Worm (Caenorhabditis elegans): ENCODE results near the gene cft-1.

The cft-1 gene

ce11 chrV:5591887-5592286 lies 53.3 kb downstream of the cft-1 start (continued):
- TF ChIP-seq dmd-8 (GFP tag; IDR thresholded peaks at IDR 0.05) (peak; percentile 86), pha-4 (GFP tag; IDR thresholded peaks at IDR 0.05) (peak; percentile 83; the same call in 1 of the 2 replicates), pha-4 (tag; optimal IDR thresholded peaks at IDR 0.05) (no peak), egl-43 (GFP tag; IDR thresholded peaks at IDR 0.05) (peak; percentile 69; the same call in 1 of the 2 replicates), lim-7 (GFP tag; IDR thresholded peaks at IDR 0.05) (peak; percentile 99), nhr-111 (GFP tag; optimal IDR thresholded peaks at IDR 0.05) (peak; percentile 76), unc-62 (GFP tag; optimal IDR thresholded peaks at IDR 0.05 in 1 of 2) (no peak), unc-62 (tag; optimal IDR thresholded peaks at IDR 0.05) (no peak), gei-8 (GFP tag; optimal IDR thresholded peaks at IDR 0.05) (peak; percentile 77), mdl-1 (tag; optimal IDR thresholded peaks at IDR 0.05) (no peak), Y5F2A.4 (GFP tag; optimal IDR thresholded peaks at IDR 0.05) (peak; percentile 42), dmd-9 (GFP tag; IDR thresholded peaks at IDR 0.05) (no peak), saeg-2 (GFP tag; IDR thresholded peaks at IDR 0.05) (0 out of 2 replicates have a peak, but pooled peaks have one; percentile 52), skn-1 (tag; optimal IDR thresholded peaks at IDR 0.05) (no peak), Y48G9A.11 (GFP tag; IDR thresholded peaks at IDR 0.05) (peak; percentile 78), zfp-3 (GFP tag; conservative IDR thresholded peaks at IDR 0.05) (peak; percentile 30; the same call in 1 of the 2 replicates), ceh-28 (tag; optimal IDR thresholded peaks at IDR 0.05) (no peak), ctbp-1 (GFP tag; IDR thresholded peaks at IDR 0.05) (peak; percentile 68), F49E8.2 (tag; optimal IDR thresholded peaks at IDR 0.05; ENCODE audit: borderline replicate concordance) (peak; percentile 70), snpc-1.2 (GFP tag; IDR thresholded peaks at IDR 0.05) (peak; percentile 87), lin-29 (GFP tag; IDR thresholded peaks at IDR 0.05) (no peak), php-3 (GFP tag; IDR thresholded peaks at IDR 0.05) (0 out of 2 replicates have a peak, but pooled peaks have one; percentile 25), vab-7 (GFP tag; IDR thresholded peaks at IDR 0.05) (peak; percentile 78), nhr-11 (tag; optimal IDR thresholded peaks at IDR 0.05) (no peak)

- no peak for TF ChIP-seq F26F4.8 (GFP tag; conservative IDR thresholded peaks at IDR 0.05)
- peak; percentile 42 for TF ChIP-seq nhr-77 (tag; optimal IDR thresholded peaks at IDR 0.05)
- TF ChIP-seq zag-1 (tag; optimal IDR thresholded peaks at IDR 0.05): no peak
- TF ChIP-seq Y5F2A.4 (GFP tag; optimal IDR thresholded peaks at IDR 0.05): no peak
- TF ChIP-seq mep-1 (tag; optimal IDR thresholded peaks at IDR 0.05): peak; percentile 84
- peak; percentile 45 for TF ChIP-seq rbr-2 (tag; optimal IDR thresholded peaks at IDR 0.05)
- peak; percentile 63 for TF ChIP-seq nhr-11 (tag; optimal IDR thresholded peaks at IDR 0.05)
- peak in 1 of 2 experiments; percentile 92 for TF ChIP-seq lsy-2 (tag; optimal IDR thresholded peaks at IDR 0.05)
- peak; percentile 86 for TF ChIP-seq dve-1 (tag; optimal IDR thresholded peaks at IDR 0.05; ENCODE audit: insufficient read depth)
- TF ChIP-seq ztf-7 (tag; optimal IDR thresholded peaks at IDR 0.05): peak; percentile 68
- TF ChIP-seq lin-39 (tag; optimal IDR thresholded peaks at IDR 0.05): no peak
- no peak for TF ChIP-seq ceh-44 (GFP tag; IDR thresholded peaks at IDR 0.05)
- TF ChIP-seq lin-38 (GFP tag; IDR thresholded peaks at IDR 0.05): peak; percentile 78
- TF ChIP-seq lin-15B (tag; optimal IDR thresholded peaks at IDR 0.05): no peak
- peak; percentile 46 for TF ChIP-seq nhr-28 (tag; optimal IDR thresholded peaks at IDR 0.05)
- no peak for TF ChIP-seq ctbp-1 (GFP tag; IDR thresholded peaks at IDR 0.05)
- TF ChIP-seq vab-7 (GFP tag; IDR thresholded peaks at IDR 0.05): no peak
- TF ChIP-seq pqm-1 (tag; optimal IDR thresholded peaks at IDR 0.05): no peak
- TF ChIP-seq daf-16 (GFP tag; optimal IDR thresholded peaks at IDR 0.05): no peak
- peak; percentile 70 for TF ChIP-seq daf-16 (tag; optimal IDR thresholded peaks at IDR 0.05)
- TF ChIP-seq lin-13 (GFP tag; optimal IDR thresholded peaks at IDR 0.05): peak; percentile 33
- 0 out of 2 replicates have a peak, but pooled peaks have one; percentile 19 for TF ChIP-seq tra-1 (GFP tag; IDR thresholded peaks at IDR 0.05)
- TF ChIP-seq aha-1 (tag): peak; percentile 63
- TF ChIP-seq nhr-48 (tag; optimal IDR thresholded peaks at IDR 0.05): peak; percentile 17
- TF ChIP-seq mes-2 (tag; optimal IDR thresholded peaks at IDR 0.05; ENCODE audit: poor library complexity, severe bottlenecking): peak; percentile 90
- TF ChIP-seq mdl-1 (tag; optimal IDR thresholded peaks at IDR 0.05): peak in 1 of 2 experiments; percentile 23
- peak; percentile 85 for TF ChIP-seq dpl-1 (GFP tag; optimal IDR thresholded peaks at IDR 0.05)
- peak; percentile 36 for TF ChIP-seq T26A8.4 (GFP tag; IDR thresholded peaks at IDR 0.05)
- peak; percentile 52 for TF ChIP-seq hlh-30 (tag; optimal IDR thresholded peaks at IDR 0.05; ENCODE audit: insufficient read depth)
- peak in 1 of 2 experiments; percentile 42 for TF ChIP-seq unc-62 (GFP tag; optimal IDR thresholded peaks at IDR 0.05 in 1 of 2)
- TF ChIP-seq unc-62 (tag; optimal IDR thresholded peaks at IDR 0.05): no peak
- TF ChIP-seq nhr-6 (tag; optimal IDR thresholded peaks at IDR 0.05): peak; percentile 54
- peak; percentile 35 for TF ChIP-seq hlh-11 (tag; optimal IDR thresholded peaks at IDR 0.05)
Observed at ce11 chrV:5592323-5592722, 53.7 kb downstream of the cft-1 start, which contains the start of gene vps-37. TSS of gene vps-37 (plus strand) at chrV:5592700.

All from whole organism, L4 larva.